Fruit fly (Drosophila melanogaster): ENCODE results near the gene Ssb-c31a.

Gene Ssb-c31a

DNA sequence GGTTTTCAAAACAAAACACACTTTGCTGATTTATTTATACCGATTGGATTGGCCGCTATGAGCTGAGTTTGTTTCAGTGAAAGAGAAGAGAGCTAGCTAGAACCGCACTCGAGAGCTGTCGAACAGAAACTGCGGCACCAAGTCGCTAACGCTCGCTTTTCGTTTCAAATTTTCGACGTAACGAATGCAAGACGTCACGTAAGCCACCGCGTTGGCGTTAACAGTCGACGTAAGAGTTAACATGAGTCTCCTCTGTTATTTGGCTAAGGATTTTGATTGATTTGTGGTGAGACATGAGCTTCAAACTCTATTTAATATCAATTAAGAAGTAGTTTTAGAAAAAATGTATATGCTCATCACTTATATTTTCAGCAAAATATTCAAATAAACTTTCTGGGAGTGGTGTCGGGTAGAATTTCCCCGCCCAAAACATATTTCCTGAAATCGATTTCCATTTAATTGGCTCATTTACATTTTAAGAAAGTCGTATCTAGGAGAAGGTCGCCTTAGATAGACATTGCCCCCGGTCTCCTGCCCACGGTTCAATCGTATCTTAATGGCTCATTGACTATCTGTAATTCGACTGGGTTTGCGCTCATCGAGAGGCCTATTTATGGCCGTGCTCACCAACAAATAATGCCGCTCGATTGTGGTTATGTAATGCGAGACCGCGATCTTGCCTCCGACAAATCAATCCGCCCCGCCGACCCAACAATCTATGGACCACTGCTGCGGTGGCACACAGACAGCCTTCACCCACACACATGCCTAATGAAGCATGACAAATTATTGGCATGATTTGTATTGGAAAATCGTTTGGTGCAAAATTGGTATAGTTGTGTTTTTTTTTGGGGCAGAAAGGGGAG, 46.5 kb downstream of the Ssb-c31a start, which contains the start of gene CG8086:
Gene CG8086 (minus strand): TSS at position 102 of the 866 bp plus-strand sequence.
- TF ChIP-seq H2.0 (GFP tag; IDR thresholded peaks at IDR 0.05) (no peak), CG12769 (tag; optimal IDR thresholded peaks at IDR 0.05) (peak; percentile 15), Rfx (GFP tag; IDR thresholded peaks at IDR 0.05) (peak; percentile 11; the same call in 1 of the 2 replicates), chinmo (GFP tag; IDR thresholded peaks at IDR 0.05; ENCODE audit: partially characterized antibody) (peak; percentile 60; the same call in 2 of the 4 replicates), Bgb (GFP tag; IDR thresholded peaks at IDR 0.05; ENCODE audit: partially characterized antibody) (peak; percentile 9; the same call in 1 of the 2 replicates), Med (GFP tag) (peak; percentile 71), Pdp1 (GFP tag; optimal IDR thresholded peaks at IDR 0.05) (peak in 1 of 2 experiments; percentile 92), sens (GFP tag) (peak; percentile 43), CG6791 (GFP tag; IDR thresholded peaks at IDR 0.05; ENCODE audit: partially characterized antibody) (peak; percentile 53; the same call in 2 of the 3 replicates), amos (GFP tag; IDR thresholded peaks at IDR 0.05; ENCODE audit: partially characterized antibody) (no peak), B-H2 (GFP tag; optimal IDR thresholded peaks at IDR 0.05) (peak; percentile 0), CG8388 (GFP tag; optimal IDR thresholded peaks at IDR 0.05) (no peak), CG9437 (GFP tag; optimal IDR thresholded peaks at IDR 0.05) (peak; percentile 99), Deaf1 (tag; optimal IDR thresholded peaks at IDR 0.05) (peak; percentile 5), CG11093 (GFP tag; IDR thresholded peaks at IDR 0.05) (no peak), Jarid2 (GFP tag; optimal IDR thresholded peaks at IDR 0.05) (peak; percentile 24), CG11695 (GFP tag; IDR thresholded peaks at IDR 0.05) (0 out of 3 replicates have a peak, but pooled peaks have one; percentile 2), CG32532 (GFP tag; IDR thresholded peaks at IDR 0.05) (0 out of 2 replicates have a peak, but pooled peaks have one; percentile 11)

Measured in whole organism, embryonic.